Worm (Caenorhabditis elegans) whole organism, L2 larva: ENCODE measurements around the gene gfm-1.

ENCODE experiments used
- C34F6.9 ChIP-seq: fragments of 150-350 bp; optimal IDR thresholded peaks from 2 replicates; lab custom pipeline; 2014; ENCODE audit warnings: missing biosample characterization, missing genetic modification characterization
- F13H6.1 ChIP-seq: sonication (generic microtip); optimal IDR thresholded peaks from 2 replicates; lab custom pipeline; 2016; ENCODE audit warnings: missing genetic modification characterization, missing compliant biosample characterization
- R02D3.7 ChIP-seq: fragments of 150-350 bp; optimal IDR thresholded peaks from 2 replicates; lab custom pipeline; 2014; ENCODE audit warnings: missing biosample characterization, missing genetic modification characterization
- Y55F3AM.14 ChIP-seq: fragments of 200-800 bp; sonication (Bioruptor generic); optimal IDR thresholded peaks from 2 replicates; lab custom pipeline; 2018; ENCODE audit warnings: mild to moderate bottlenecking, missing genetic modification characterization, missing compliant biosample characterization
- ZK546.5 ChIP-seq: sonication (generic microtip); optimal IDR thresholded peaks from 2 replicates; lab custom pipeline; 2017; ENCODE audit warnings: missing biosample characterization, missing genetic modification characterization
- aly-2 ChIP-seq: fragments of 150-350 bp; optimal IDR thresholded peaks from 2 replicates; lab custom pipeline; 2014; ENCODE audit warnings: missing biosample characterization, missing genetic modification characterization
- ama-1 ChIP-seq: fragments of 150-350 bp; optimal IDR thresholded peaks from 2 replicates; lab custom pipeline; 2018; ENCODE audit warnings: inconsistent platforms
- blmp-1 ChIP-seq: sonication (generic microtip); optimal IDR thresholded peaks from 2 replicates; lab custom pipeline; 2017; ENCODE audit warnings: missing genetic modification characterization, mild to moderate bottlenecking, missing compliant biosample characterization, antibody characterized with exemption, moderate library complexity; ENCODE audit not compliant: insufficient read depth
- ceh-16 ChIP-seq: fragments of 150-350 bp; optimal IDR thresholded peaks from 2 replicates; lab custom pipeline; 2014; ENCODE audit warnings: missing biosample characterization, missing genetic modification characterization
- ceh-82 ChIP-seq: fragments of 150-350 bp; optimal IDR thresholded peaks from 2 replicates; lab custom pipeline; 2014; ENCODE audit warnings: missing biosample characterization, missing genetic modification characterization
- crh-2 ChIP-seq: sonication (generic microtip); optimal IDR thresholded peaks from 2 replicates; lab custom pipeline; 2017; ENCODE audit warnings: missing biosample characterization, missing genetic modification characterization
- dmd-4 ChIP-seq: sonication (generic microtip); optimal IDR thresholded peaks from 2 replicates; lab custom pipeline; 2017; ENCODE audit warnings: missing biosample characterization, missing genetic modification characterization
- egl-27 ChIP-seq: sonication (generic microtip); optimal IDR thresholded peaks from 3 replicates; lab custom pipeline; 2017; ENCODE audit warnings: missing biosample characterization, missing genetic modification reagents, missing genetic modification characterization
- elt-1 ChIP-seq: fragments of 150-350 bp; optimal IDR thresholded peaks from 2 replicates; lab custom pipeline; 2014; ENCODE audit warnings: missing biosample characterization, missing genetic modification characterization
- elt-3 ChIP-seq: sonication (generic microtip); optimal IDR thresholded peaks from 2 replicates; lab custom pipeline; 2017; ENCODE audit warnings: missing biosample characterization, missing genetic modification characterization
- fos-1 ChIP-seq: fragments of 150-350 bp; optimal IDR thresholded peaks from 2 replicates; lab custom pipeline; 2014; ENCODE audit warnings: missing biosample characterization, missing genetic modification characterization
- gmeb-1 ChIP-seq: fragments of 150-350 bp; optimal IDR thresholded peaks from 2 replicates; lab custom pipeline; 2014; ENCODE audit warnings: missing biosample characterization, missing genetic modification characterization
- lin-11 ChIP-seq: fragments of 150-350 bp; sonication (generic microtip); optimal IDR thresholded peaks from 2 replicates; lab custom pipeline; 2014; ENCODE audit warnings: missing biosample characterization, missing genetic modification characterization, inconsistent platforms, mixed read lengths
- lin-13 ChIP-seq: fragments of 150-350 bp; optimal IDR thresholded peaks from 2 replicates; lab custom pipeline; 2014; ENCODE audit warnings: missing biosample characterization, missing genetic modification reagents, missing genetic modification characterization
- lin-39 ChIP-seq: fragments of 150-350 bp; optimal IDR thresholded peaks from 2 replicates; lab custom pipeline; 2014; ENCODE audit warnings: missing biosample characterization, missing genetic modification reagents, missing genetic modification characterization
- lsy-2 ChIP-seq, 2 experiments: fragments of 150-350 bp in 1 of 2; sonication (generic microtip) in 1 of 2; optimal IDR thresholded peaks; 2 replicates each; lab custom pipeline; 2014 to 2017; ENCODE audit warnings: missing biosample characterization in 2 of 2, missing genetic modification characterization in 2 of 2
- mab-5 ChIP-seq: fragments of 150-350 bp; optimal IDR thresholded peaks from 2 replicates; lab custom pipeline; 2014; ENCODE audit warnings: missing biosample characterization, missing genetic modification characterization
- mbf-1 ChIP-seq: sonication (generic microtip); optimal IDR thresholded peaks from 2 replicates; lab custom pipeline; 2017; ENCODE audit warnings: missing biosample characterization, missing genetic modification characterization
- nhr-10 ChIP-seq: sonication (generic microtip); optimal IDR thresholded peaks from 2 replicates; lab custom pipeline; 2017; ENCODE audit warnings: missing biosample characterization, missing genetic modification characterization
- nhr-11 ChIP-seq: fragments of 150-350 bp; optimal IDR thresholded peaks from 2 replicates; lab custom pipeline; 2014; ENCODE audit warnings: missing biosample characterization, missing genetic modification characterization
- nhr-12 ChIP-seq: fragments of 150-350 bp; optimal IDR thresholded peaks from 2 replicates; lab custom pipeline; 2014; ENCODE audit warnings: missing biosample characterization, missing genetic modification characterization
- nhr-129 ChIP-seq: fragments of 150-350 bp; optimal IDR thresholded peaks from 2 replicates; lab custom pipeline; 2014; ENCODE audit warnings: missing biosample characterization, missing genetic modification characterization
- nhr-21 ChIP-seq: fragments of 150-350 bp; optimal IDR thresholded peaks from 2 replicates; lab custom pipeline; 2014; ENCODE audit warnings: missing biosample characterization, missing genetic modification characterization
- nhr-23 ChIP-seq: fragments of 150-350 bp; optimal IDR thresholded peaks from 2 replicates; lab custom pipeline; 2014; ENCODE audit warnings: missing biosample characterization, missing genetic modification reagents, missing genetic modification characterization
- nhr-237 ChIP-seq: fragments of 150-350 bp; optimal IDR thresholded peaks from 2 replicates; lab custom pipeline; 2014; ENCODE audit warnings: missing biosample characterization, missing genetic modification characterization
- nhr-25 ChIP-seq: fragments of 150-350 bp; sonication (generic microtip); optimal IDR thresholded peaks from 3 replicates; lab custom pipeline; 2014; ENCODE audit warnings: missing biosample characterization, missing genetic modification characterization
- nhr-77 ChIP-seq: fragments of 150-350 bp; optimal IDR thresholded peaks from 2 replicates; lab custom pipeline; 2014; ENCODE audit warnings: missing biosample characterization, missing genetic modification characterization
- peb-1 ChIP-seq: fragments of 150-350 bp; optimal IDR thresholded peaks from 2 replicates; lab custom pipeline; 2014; ENCODE audit warnings: missing biosample characterization, missing genetic modification characterization
- sem-4 ChIP-seq: fragments of 150-350 bp; optimal IDR thresholded peaks from 2 replicates; lab custom pipeline; 2014; ENCODE audit warnings: missing biosample characterization, missing genetic modification reagents, missing genetic modification characterization
- skn-1 ChIP-seq: sonication (generic microtip); optimal IDR thresholded peaks from 2 replicates; lab custom pipeline; 2017; ENCODE audit warnings: missing biosample characterization, missing genetic modification characterization
- sma-3 ChIP-seq: sonication (generic microtip); optimal IDR thresholded peaks from 2 replicates; lab custom pipeline; 2016; ENCODE audit warnings: missing genetic modification reagents, missing genetic modification characterization, missing compliant biosample characterization
- sma-9 ChIP-seq, 2 experiments: fragments of 150-350 bp in 1 of 2; sonication (generic microtip) in 1 of 2; optimal IDR thresholded peaks; 2 replicates each; lab custom pipeline; 2014 to 2016; ENCODE audit warnings: missing genetic modification characterization in 2 of 2, mild to moderate bottlenecking in 1 of 2, missing biosample characterization in 1 of 2, missing compliant biosample characterization in 1 of 2, missing genetic modification reagents in 1 of 2, moderate library complexity in 1 of 2
- snpc-4 ChIP-seq: fragments of 150-350 bp; optimal IDR thresholded peaks from 2 replicates; lab custom pipeline; 2014; ENCODE audit warnings: missing biosample characterization, missing genetic modification characterization
- unc-39 ChIP-seq: fragments of 150-350 bp; optimal IDR thresholded peaks from 2 replicates; lab custom pipeline; 2014; ENCODE audit warnings: missing biosample characterization, missing genetic modification characterization
- unc-55 ChIP-seq: fragments of 150-350 bp; sonication (generic microtip); optimal IDR thresholded peaks from 3 replicates; lab custom pipeline; 2014; ENCODE audit warnings: missing biosample characterization, missing genetic modification reagents, missing genetic modification characterization
- unc-62 ChIP-seq: fragments of 150-350 bp; optimal IDR thresholded peaks from 2 replicates; lab custom pipeline; 2014; ENCODE audit warnings: missing biosample characterization, missing genetic modification reagents, missing genetic modification characterization
- ztf-1 ChIP-seq: fragments of 200-800 bp; sonication (Bioruptor generic); conservative IDR thresholded peaks from 2 replicates; pipeline ENCODE4 v1.3.6; 2022; ENCODE audit warnings: missing genetic modification characterization, missing compliant biosample characterization
- ztf-11 ChIP-seq: sonication (generic microtip); optimal IDR thresholded peaks from 2 replicates; lab custom pipeline; 2017; ENCODE audit warnings: missing biosample characterization, missing genetic modification characterization
- ztf-4 ChIP-seq: fragments of 150-350 bp; optimal IDR thresholded peaks from 2 replicates; lab custom pipeline; 2014; ENCODE audit warnings: missing biosample characterization, missing genetic modification characterization

Gene gfm-1

ce11 chrII:13156971-13157370 lies 39.7 kb downstream of the gfm-1 start, which contains the start of the genes hpr-17 and F32A11.1:
TSS of gene hpr-17 (minus strand) at chrII:13157047.
TSS of gene F32A11.1 (plus strand) at chrII:13157329.
- TF ChIP-seq lin-39 (tag; lab: Kevin White, UChicago) (no peak), nhr-11 (tag; lab: Kevin White, UChicago) (no peak), nhr-23 (tag; lab: Kevin White, UChicago) (no peak), blmp-1 (tag; lab: Kevin White, UChicago) (peak; percentile 23), mab-5 (peak; percentile 70), gmeb-1 (peak; percentile 99), ceh-82 (peak; percentile 61), ZK546.5 (no peak), ztf-4 (tag; lab: Kevin White, UChicago) (peak; percentile 21), sma-3 (GFP tag; lab: Kevin White, UChicago) (peak; percentile 76), F13H6.1 (tag; lab: Kevin White, UChicago) (peak; percentile 63), nhr-25 (tag; lab: Kevin White, UChicago) (peak; percentile 80), sma-9 (GFP tag; optimal IDR thresholded peaks at IDR 0.05; lab: Kevin White, UChicago) (peak; percentile 86), sma-9 (tag; optimal IDR thresholded peaks at IDR 0.05; lab: Kevin White, UChicago) (no peak), snpc-4 (tag; lab: Kevin White, UChicago) (peak; percentile 82), nhr-10 (peak; percentile 58), nhr-129 (tag; lab: Kevin White, UChicago) (peak; percentile 77), lin-13 (GFP tag; lab: Kevin White, UChicago) (peak; percentile 80), egl-27 (tag; lab: Kevin White, UChicago) (peak; percentile 67), elt-3 (tag; lab: Kevin White, UChicago) (no peak), nhr-237 (tag; lab: Kevin White, UChicago) (peak; percentile 19), lsy-2 (tag; optimal IDR thresholded peaks at IDR 0.05; lab: Kevin White, UChicago) (peak; percentile 87 to 92), nhr-77 (peak; percentile 36), unc-62 (GFP tag; lab: Kevin White, UChicago) (no peak), dmd-4 (tag; lab: Kevin White, UChicago) (no peak), skn-1 (peak; percentile 2), C34F6.9 (tag; lab: Kevin White, UChicago) (peak; percentile 90), aly-2 (tag; lab: Kevin White, UChicago) (no peak), fos-1 (tag; lab: Kevin White, UChicago) (peak; percentile 56), lin-11 (tag; lab: Kevin White, UChicago) (peak; percentile 78), unc-39 (tag; lab: Kevin White, UChicago) (no peak), peb-1 (no peak), sem-4 (tag; lab: Kevin White, UChicago) (peak; percentile 49), nhr-21 (tag; lab: Kevin White, UChicago) (peak; percentile 75), crh-2 (peak; percentile 86), mbf-1 (tag; lab: Kevin White, UChicago) (no peak), Y55F3AM.14 (GFP tag; lab: Kevin White, UChicago) (no peak), elt-1 (no peak), unc-55 (peak; percentile 94), R02D3.7 (tag; lab: Kevin White, UChicago) (peak; percentile 55)

DNA sequence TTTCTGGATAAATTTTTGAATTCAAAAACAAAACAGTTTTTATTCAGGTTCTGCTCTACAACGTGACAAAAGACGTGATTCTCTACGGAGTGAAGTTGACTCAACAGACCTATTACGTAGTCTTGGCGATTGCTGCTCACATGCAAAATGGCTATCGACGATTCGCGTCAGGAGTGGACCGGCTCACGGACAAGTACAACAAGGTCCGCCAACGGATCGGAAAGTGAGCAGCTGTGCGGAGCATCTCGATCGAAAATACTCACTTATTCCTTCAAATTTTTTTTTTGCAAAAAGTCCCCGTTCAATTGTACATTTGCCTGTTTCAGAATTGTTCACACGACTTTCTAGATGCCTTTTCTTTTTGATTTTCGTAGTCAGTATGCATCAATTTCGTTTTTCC lies 42.6 kb downstream of the gfm-1 start:
- TF ChIP-seq egl-27 (tag; lab: Kevin White, UChicago), result no peak

- TF ChIP-seq nhr-12 (tag; lab: Kevin White, UChicago) (no peak), ztf-11 (tag; lab: Kevin White, UChicago) (no peak), nhr-129 (tag; lab: Kevin White, UChicago) (no peak), elt-3 (tag; lab: Kevin White, UChicago) (no peak), ztf-1 (GFP tag; lab: Robert Waterston, UW) (no peak), gmeb-1 (no peak), egl-27 (tag; lab: Kevin White, UChicago) (no peak), ceh-16 (tag; lab: Kevin White, UChicago) (no peak), ama-1 (lab: Kevin White, UChicago) (no peak), R02D3.7 (tag; lab: Kevin White, UChicago) (no peak)
Observed at ce11 chrII:13163009-13163408, 45.7 kb downstream of the gfm-1 start.
